Fruit fly (Drosophila melanogaster) whole organism, embryonic: ENCODE data around the gene CG10041.

ENCODE experiments used
- Ada2b ChIP-seq: fragments of 200-800 bp; sonication (Bioruptor generic); IDR thresholded peaks from 2 replicates; pipeline ENCODE4 v1.3.6; 2022; ENCODE audit warnings: missing biosample characterization, missing genetic modification characterization
- Aef1 ChIP-seq: fragments of 200-800 bp; sonication (Bioruptor generic); IDR thresholded peaks from 3 replicates; pipeline ENCODE4 v1.3.6; 2022; ENCODE audit warnings: missing biosample characterization, missing genetic modification characterization
- Atf6 ChIP-seq: fragments of 200-800 bp; sonication (Bioruptor generic); IDR thresholded peaks from 2 replicates; pipeline ENCODE4 v1.3.6; 2022; ENCODE audit warnings: missing biosample characterization, missing genetic modification characterization
- B-H1 ChIP-seq: fragments of 200-800 bp; sonication (Bioruptor generic); IDR thresholded peaks from 3 replicates; pipeline ENCODE4 v1.3.6; 2022; ENCODE audit warnings: missing biosample characterization, missing genetic modification characterization
- CG10543 ChIP-seq: fragments of 200-800 bp; sonication (Bioruptor generic); optimal IDR thresholded peaks from 3 replicates; lab custom pipeline; 2017; ENCODE audit warnings: missing biosample characterization, mild to moderate bottlenecking, missing genetic modification characterization, moderate library complexity
- CG10565 ChIP-seq: fragments of 200-800 bp; sonication (Bioruptor generic); optimal IDR thresholded peaks from 3 replicates; lab custom pipeline; 2016; ENCODE audit warnings: missing biosample characterization, mild to moderate bottlenecking, missing genetic modification characterization
- CG11504 ChIP-seq: fragments of 200-800 bp; sonication (Bioruptor generic); optimal IDR thresholded peaks from 3 replicates; lab custom pipeline; 2019; ENCODE audit warnings: missing biosample characterization, mild to moderate bottlenecking, missing genetic modification characterization, moderate library complexity
- CG12299 ChIP-seq: fragments of 200-800 bp; sonication (Bioruptor generic); optimal IDR thresholded peaks from 2 replicates; lab custom pipeline; 2018; ENCODE audit warnings: missing biosample characterization, mild to moderate bottlenecking, missing genetic modification characterization
- CG14710 ChIP-seq: fragments of 200-800 bp; sonication (Bioruptor generic); optimal IDR thresholded peaks from 3 replicates; lab custom pipeline; 2019; ENCODE audit warnings: missing biosample characterization, mild to moderate bottlenecking, missing genetic modification characterization, moderate library complexity
- CG18011 ChIP-seq: fragments of 200-800 bp; sonication (Bioruptor generic); optimal IDR thresholded peaks from 2 replicates; lab custom pipeline; 2017; ENCODE audit warnings: missing biosample characterization, missing genetic modification characterization, mild to moderate bottlenecking, moderate library complexity, missing genotype
- CG18476 ChIP-seq: fragments of 200-800 bp; sonication (Bioruptor generic); optimal IDR thresholded peaks from 2 replicates; lab custom pipeline; 2016; ENCODE audit warnings: missing biosample characterization, mild to moderate bottlenecking, missing genetic modification characterization
- CG30020 ChIP-seq: fragments of 200-800 bp; optimal IDR thresholded peaks from 2 replicates; lab custom pipeline; 2019; ENCODE audit warnings: missing biosample characterization, mild to moderate bottlenecking, missing genetic modification characterization, moderate library complexity
- CG3065 ChIP-seq: fragments of 200-800 bp; sonication (Bioruptor generic); optimal IDR thresholded peaks from 2 replicates; lab custom pipeline; 2016; ENCODE audit warnings: missing biosample characterization, missing genetic modification characterization
- CG31224 ChIP-seq: fragments of 200-800 bp; sonication (Bioruptor generic); IDR thresholded peaks from 2 replicates; pipeline ENCODE4 v1.3.6; 2022; ENCODE audit warnings: missing biosample characterization, missing genetic modification characterization
- CG3163 ChIP-seq: fragments of 200-800 bp; sonication (Bioruptor generic); optimal IDR thresholded peaks from 3 replicates; lab custom pipeline; 2016; ENCODE audit warnings: missing biosample characterization, missing genetic modification characterization
- CG3838 ChIP-seq: fragments of 200-800 bp; sonication (Bioruptor generic); optimal IDR thresholded peaks from 3 replicates; lab custom pipeline; 2016; ENCODE audit warnings: missing biosample characterization, missing genetic modification characterization
- CG7987 ChIP-seq: fragments of 200-800 bp; sonication (Bioruptor generic); optimal IDR thresholded peaks from 2 replicates; lab custom pipeline; 2018; ENCODE audit warnings: missing biosample characterization, mild to moderate bottlenecking, missing genetic modification characterization, moderate library complexity
- CG8281 ChIP-seq: fragments of 200-800 bp; sonication (Bioruptor generic); optimal IDR thresholded peaks from 2 replicates; lab custom pipeline; 2018; ENCODE audit warnings: missing biosample characterization, mild to moderate bottlenecking, missing genetic modification characterization, moderate library complexity
- CHES-1-like ChIP-seq: fragments of 200-800 bp; sonication (Bioruptor generic); optimal IDR thresholded peaks from 2 replicates; lab custom pipeline; 2016; ENCODE audit warnings: missing biosample characterization, missing genetic modification characterization
- D ChIP-seq, 2 experiments: fragments of 200-800 bp in 1 of 2; fragments of >200 bp in 1 of 2; sonication (Bioruptor generic) in 1 of 2; optimal IDR thresholded peaks; 2 replicates in 1 of 2; 3 replicates in 1 of 2; lab custom pipeline; 2017; ENCODE audit warnings: mild to moderate bottlenecking in 1 of 2, missing biosample characterization in 1 of 2, missing genetic modification characterization in 1 of 2, missing genetic modification reagents in 1 of 2
- Dfd ChIP-seq, 2 experiments: fragments of >200 bp; optimal IDR thresholded peaks; 2 replicates each; lab custom pipeline; 2017; ENCODE audit warnings: missing biosample characterization in 2 of 2, missing genetic modification characterization in 2 of 2
- Dip3 ChIP-seq: fragments of 200-800 bp; sonication (Bioruptor generic); optimal IDR thresholded peaks from 3 replicates; lab custom pipeline; 2016; ENCODE audit warnings: missing biosample characterization, missing genetic modification characterization
- Ets65A ChIP-seq: fragments of 200-800 bp; sonication (Bioruptor generic); peaks from one replicate; lab custom pipeline; 2016; ENCODE audit warnings: missing biosample characterization, missing genetic modification characterization
- Hr78 ChIP-seq, 2 experiments: fragments of 200-800 bp in 1 of 2; fragments of >200 bp in 1 of 2; sonication (Bioruptor generic) in 1 of 2; optimal IDR thresholded peaks; 2 replicates each; lab custom pipeline; 2017 to 2019; ENCODE audit warnings: missing biosample characterization in 2 of 2, missing genetic modification characterization in 2 of 2, mild to moderate bottlenecking in 1 of 2, moderate library complexity in 1 of 2
- Jarid2 ChIP-seq: fragments of 200-800 bp; sonication (Bioruptor generic); optimal IDR thresholded peaks from 3 replicates; lab custom pipeline; 2017; ENCODE audit warnings: mild to moderate bottlenecking, missing biosample characterization, missing genetic modification reagents, missing genetic modification characterization
- Lhr ChIP-seq: fragments of 200-800 bp; sonication (Bioruptor generic); optimal IDR thresholded peaks from 3 replicates; lab custom pipeline; 2017; ENCODE audit warnings: mild to moderate bottlenecking, missing biosample characterization, missing genetic modification reagents, missing genetic modification characterization
- Pdp1 ChIP-seq, 2 experiments: fragments of 200-800 bp; sonication (Bioruptor generic); optimal IDR thresholded peaks; 3 replicates each; lab custom pipeline; 2016; ENCODE audit warnings: missing biosample characterization in 2 of 2, missing genetic modification characterization in 2 of 2, mild to moderate bottlenecking in 1 of 2, moderate library complexity in 1 of 2
- Rx ChIP-seq: fragments of 200-800 bp; sonication (Bioruptor generic); IDR thresholded peaks from 2 replicates; pipeline ENCODE4 v1.3.6; 2022; ENCODE audit warnings: missing biosample characterization, missing genetic modification characterization
- Tbp ChIP-seq: fragments of >200 bp; optimal IDR thresholded peaks from 2 replicates; lab custom pipeline; 2018; ENCODE audit warnings: missing biosample characterization, missing genetic modification characterization
- bsh ChIP-seq, 2 experiments: fragments of 200-800 bp; sonication (Bioruptor generic); optimal IDR thresholded peaks; 2 replicates each; lab custom pipeline; 2017 to 2018; ENCODE audit warnings: mild to moderate bottlenecking in 2 of 2, missing biosample characterization in 2 of 2, missing genetic modification characterization in 2 of 2, moderate library complexity in 1 of 2
- cg ChIP-seq: fragments of 200-800 bp; sonication (Bioruptor generic); optimal IDR thresholded peaks from 3 replicates; lab custom pipeline; 2019; ENCODE audit warnings: missing biosample characterization, mild to moderate bottlenecking, missing genetic modification characterization, moderate library complexity
- chinmo ChIP-seq: fragments of 200-800 bp; sonication (Bioruptor generic); IDR thresholded peaks from 4 replicates; pipeline ENCODE4 v1.3.6; 2022; ENCODE audit warnings: missing biosample characterization, missing genetic modification characterization; ENCODE audit not compliant: partially characterized antibody
- dmrt11E ChIP-seq: fragments of 200-800 bp; sonication (Bioruptor generic); optimal IDR thresholded peaks from 3 replicates; lab custom pipeline; 2018; ENCODE audit warnings: missing biosample characterization, mild to moderate bottlenecking, missing genetic modification characterization, moderate library complexity
- dpn ChIP-seq, 2 experiments: fragments of 200-800 bp; sonication (Bioruptor generic); optimal IDR thresholded peaks; 3 replicates each; lab custom pipeline; 2016; ENCODE audit warnings: missing biosample characterization in 2 of 2, missing genetic modification characterization in 2 of 2
- dysf ChIP-seq: fragments of 200-800 bp; sonication (Bioruptor generic); IDR thresholded peaks from 3 replicates; pipeline ENCODE4 v1.3.6; 2022; ENCODE audit warnings: missing biosample characterization, missing genetic modification characterization
- ems ChIP-seq: fragments of 200-800 bp; sonication (Bioruptor generic); optimal IDR thresholded peaks from 3 replicates; lab custom pipeline; 2016; ENCODE audit warnings: missing biosample characterization, missing genetic modification characterization
- ewg ChIP-seq: fragments of 200-800 bp; sonication (Bioruptor generic); optimal IDR thresholded peaks from 3 replicates; lab custom pipeline; 2017; ENCODE audit warnings: mild to moderate bottlenecking, missing biosample characterization, missing genetic modification reagents, missing genetic modification characterization
- gcm2 ChIP-seq: fragments of 200-800 bp; sonication (Bioruptor generic); optimal IDR thresholded peaks from 2 replicates; lab custom pipeline; 2016; ENCODE audit warnings: missing biosample characterization, missing genetic modification characterization
- gro ChIP-seq: fragments of 200-800 bp; sonication (Bioruptor generic); optimal IDR thresholded peaks from 2 replicates; lab custom pipeline; 2016; ENCODE audit warnings: missing biosample characterization, missing genetic modification characterization
- mirr ChIP-seq: fragments of 200-800 bp; sonication (Bioruptor generic); optimal IDR thresholded peaks from 3 replicates; lab custom pipeline; 2018; ENCODE audit warnings: missing biosample characterization, mild to moderate bottlenecking, missing genetic modification characterization
- nerfin-2 ChIP-seq: fragments of 200-800 bp; sonication (Bioruptor generic); IDR thresholded peaks from 2 replicates; pipeline ENCODE4 v1.3.6; 2022; ENCODE audit warnings: missing biosample characterization, missing genetic modification characterization; ENCODE audit not compliant: partially characterized antibody
- prd ChIP-seq, 3 experiments: fragments of >200 bp in 2 of 3; fragments of 200-800 bp in 1 of 3; sonication (Bioruptor generic) in 1 of 3; optimal IDR thresholded peaks in 2 of 3; IDR thresholded peaks in 1 of 3; 2 replicates in 2 of 3; 3 replicates in 1 of 3; pipeline versions ENCODE4 v1.3.6 to Lab custom; 2017 to 2022; ENCODE audit warnings: missing biosample characterization in 1 of 3, missing genetic modification characterization in 1 of 3
- sisA ChIP-seq: fragments of 200-800 bp; sonication (Bioruptor generic); IDR thresholded peaks from 2 replicates; pipeline ENCODE4 v1.3.6; 2022; ENCODE audit warnings: missing biosample characterization, missing genetic modification characterization
- sob ChIP-seq: fragments of 200-800 bp; sonication (Bioruptor generic); IDR thresholded peaks from 2 replicates; pipeline ENCODE4 v1.3.6; 2022; ENCODE audit warnings: missing biosample characterization, missing genetic modification characterization
- tna ChIP-seq: fragments of 200-800 bp; sonication (Bioruptor generic); IDR thresholded peaks from 2 replicates; pipeline ENCODE4 v1.3.6; 2022; ENCODE audit warnings: missing biosample characterization, missing genetic modification characterization; ENCODE audit not compliant: partially characterized antibody
- wor ChIP-seq: fragments of 200-800 bp; sonication (Bioruptor generic); IDR thresholded peaks from 2 replicates; pipeline ENCODE4 v1.3.6; 2022; ENCODE audit warnings: missing biosample characterization, missing genetic modification characterization
- z ChIP-seq: fragments of 200-800 bp; sonication (Bioruptor generic); IDR thresholded peaks from 3 replicates; pipeline ENCODE4 v1.3.6; 2022; ENCODE audit warnings: missing biosample characterization, missing genetic modification characterization

The CG10041 gene

DNA sequence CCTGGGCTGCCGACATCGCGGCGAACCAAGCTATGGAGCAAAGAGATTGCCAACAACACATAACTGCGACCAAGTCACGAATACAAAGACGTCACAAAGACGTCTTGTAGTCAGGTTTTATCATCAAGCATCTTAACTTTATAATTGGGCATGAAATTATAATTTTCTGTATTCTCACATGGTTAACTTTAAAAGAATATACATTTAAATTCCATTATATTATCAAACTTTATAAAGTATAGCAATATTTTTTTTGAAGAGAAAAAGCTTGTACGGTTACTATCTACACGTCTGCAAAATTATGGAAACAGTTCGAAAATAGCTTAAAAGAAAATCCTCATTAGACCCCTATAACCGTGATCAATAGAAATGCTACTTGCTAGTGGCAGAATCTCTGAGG is at the start of gene CG10041:
CG10041 (minus strand) TSS at position 101 of the 400 bp plus-strand sequence.
- TF ChIP-seq CHES-1-like (GFP tag; lab: Kevin White, UChicago) (no peak), sisA (GFP tag; lab: Robert Waterston, UW) (no peak), CG11504 (no peak), dmrt11E (no peak), CG3065 (GFP tag; lab: Kevin White, UChicago) (no peak)

DNA sequence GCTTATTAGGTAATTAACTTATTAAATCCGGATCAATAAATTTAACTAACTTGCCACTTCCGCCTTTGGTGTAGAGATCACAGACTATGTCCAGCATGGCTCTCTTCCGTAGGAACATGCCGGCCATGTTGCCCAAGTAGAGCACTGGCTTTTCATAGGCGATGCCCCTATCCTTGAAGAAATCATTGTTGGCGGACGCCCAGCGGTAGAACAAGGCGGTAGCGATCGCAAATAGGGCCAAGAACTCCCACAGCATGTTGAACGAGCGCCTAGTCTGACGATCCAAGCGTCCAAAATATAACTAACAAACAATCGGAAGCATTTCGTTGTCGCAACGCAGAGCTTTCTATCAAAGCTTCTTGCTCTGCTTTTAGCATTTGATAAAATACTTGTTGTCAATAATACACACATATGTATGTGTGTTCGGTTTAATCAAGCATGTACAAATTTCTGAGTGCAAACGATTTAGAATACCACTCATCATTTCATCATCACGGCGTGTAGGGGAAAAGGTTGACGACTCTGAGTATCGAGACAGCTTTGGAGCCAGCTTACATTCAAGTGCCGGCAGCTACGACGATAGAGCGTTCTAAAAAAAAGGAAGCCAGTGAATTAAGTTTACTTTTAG is 46.8 kb upstream of the CG10041 start, which contains the start of gene Cyp9f3:
Cyp9f3 (minus strand) TSS at position 310 of the 628 bp plus-strand sequence.
- no peak for TF ChIP-seq bsh (GFP tag; optimal IDR thresholded peaks at IDR 0.05; lab: Kevin White, UChicago)
- TF ChIP-seq Aef1 (GFP tag; lab: Robert Waterston, UW) = no peak
- peak; percentile 54 for TF ChIP-seq Jarid2
- TF ChIP-seq chinmo (GFP tag; lab: Robert Waterston, UW) = 0 out of 4 replicates have a peak, but pooled peaks have one; percentile 43
- no peak for TF ChIP-seq ems (GFP tag; lab: Kevin White, UChicago)
- peak; percentile 50 for TF ChIP-seq Ets65A (GFP tag; lab: Kevin White, UChicago)
- TF ChIP-seq Pdp1 (GFP tag; optimal IDR thresholded peaks at IDR 0.05; lab: Kevin White, UChicago) = peak in 1 of 2 experiments; percentile 17
- peak; percentile 10 for TF ChIP-seq CG3838 (GFP tag; lab: Kevin White, UChicago)
- TF ChIP-seq CG18011 (GFP tag; lab: Kevin White, UChicago) = peak; percentile 9
- 0 out of 2 replicates have a peak, but pooled peaks have one; percentile 7 for TF ChIP-seq Atf6 (GFP tag; lab: Robert Waterston, UW)
- no peak for TF ChIP-seq CG10565 (GFP tag; lab: Kevin White, UChicago)
- no peak for TF ChIP-seq Dfd (GFP tag; optimal IDR thresholded peaks at IDR 0.05; lab: Kevin White, UChicago)
- TF ChIP-seq Ada2b = no peak
- no peak for TF ChIP-seq CG30020
- TF ChIP-seq prd (optimal IDR thresholded peaks at IDR 0.05; lab: Kevin White, UChicago) = no peak
- TF ChIP-seq prd (GFP tag; IDR thresholded peaks at IDR 0.05; lab: Robert Waterston, UW) = no peak
- 0 out of 2 replicates have a peak, but pooled peaks have one; percentile 20 for TF ChIP-seq nerfin-2 (GFP tag; lab: Robert Waterston, UW)
- no peak for TF ChIP-seq tna (GFP tag; lab: Robert Waterston, UW)
- peak; percentile 8 for TF ChIP-seq CG8281
- TF ChIP-seq mirr (GFP tag; lab: Kevin White, UChicago) = peak; percentile 69
- no peak for TF ChIP-seq ewg (GFP tag; lab: Kevin White, UChicago)
- no peak for TF ChIP-seq Tbp (GFP tag; lab: Kevin White, UChicago)
- TF ChIP-seq CG10543 (GFP tag; lab: Kevin White, UChicago) = peak; percentile 79
- TF ChIP-seq wor (GFP tag; lab: Robert Waterston, UW) = no peak
- no peak for TF ChIP-seq sob
- TF ChIP-seq B-H1 = no peak
- TF ChIP-seq CG7987 (GFP tag; lab: Kevin White, UChicago) = no peak
- no peak for TF ChIP-seq CG3163 (GFP tag; lab: Kevin White, UChicago)
- peak; percentile 40 for TF ChIP-seq cg (GFP tag; lab: Kevin White, UChicago)
- TF ChIP-seq gcm2 (GFP tag; lab: Kevin White, UChicago) = no peak
- TF ChIP-seq CG14710 (tag; lab: Kevin White, UChicago) = no peak
- TF ChIP-seq Hr78 (GFP tag; optimal IDR thresholded peaks at IDR 0.05; lab: Kevin White, UChicago) = no peak
- TF ChIP-seq dpn (GFP tag; optimal IDR thresholded peaks at IDR 0.05; lab: Kevin White, UChicago) = no peak
- TF ChIP-seq CG31224 (GFP tag; lab: Robert Waterston, UW) = no peak
- no peak for TF ChIP-seq D (optimal IDR thresholded peaks at IDR 0.05; lab: Kevin White, UChicago)
- no peak for TF ChIP-seq D (GFP tag; optimal IDR thresholded peaks at IDR 0.05; lab: Kevin White, UChicago)
- TF ChIP-seq Lhr (GFP tag; lab: Kevin White, UChicago) = no peak
- TF ChIP-seq CG12299 (tag; lab: Kevin White, UChicago) = no peak
- peak; percentile 14 for TF ChIP-seq gro (GFP tag; lab: Kevin White, UChicago)
- TF ChIP-seq Dip3 = no peak
- no peak for TF ChIP-seq CG18476 (GFP tag; lab: Kevin White, UChicago)
- 0 out of 3 replicates have a peak, but pooled peaks have one; percentile 22 for TF ChIP-seq dysf (GFP tag; lab: Robert Waterston, UW)
- TF ChIP-seq Rx (GFP tag; lab: Robert Waterston, UW) = no peak
- peak; percentile 88 for TF ChIP-seq z (GFP tag; lab: Robert Waterston, UW)
